Worm (Caenorhabditis elegans) whole organism, early embryonic: ENCODE measurements around the gene F29F11.20.

ENCODE experiments used
- B0310.2 ChIP-seq: sonication (generic microtip); optimal IDR thresholded peaks from 2 replicates; lab custom pipeline; 2016; ENCODE audit warnings: mild to moderate bottlenecking, missing genetic modification characterization, missing compliant biosample characterization
- F13C5.2 ChIP-seq: sonication (generic microtip); optimal IDR thresholded peaks from 2 replicates; lab custom pipeline; 2017; ENCODE audit warnings: mild to moderate bottlenecking, missing genetic modification characterization, inconsistent platforms, missing compliant biosample characterization
- aly-1 ChIP-seq: sonication (generic microtip); optimal IDR thresholded peaks from 2 replicates; lab custom pipeline; 2016; ENCODE audit warnings: missing genetic modification characterization, missing compliant biosample characterization
- ama-1 ChIP-seq: fragments of 150-350 bp; optimal IDR thresholded peaks from 2 replicates; lab custom pipeline; 2014
- ceh-13 ChIP-seq: fragments of 200-800 bp; sonication (Bioruptor generic); optimal IDR thresholded peaks from 2 replicates; lab custom pipeline; 2018; ENCODE audit warnings: mild to moderate bottlenecking, missing genetic modification characterization, missing compliant biosample characterization
- ceh-36 ChIP-seq: sonication (generic microtip); optimal IDR thresholded peaks from 2 replicates; lab custom pipeline; 2016; ENCODE audit warnings: missing genetic modification characterization, inconsistent platforms, missing compliant biosample characterization
- ets-7 ChIP-seq: sonication (generic microtip); optimal IDR thresholded peaks from 2 replicates; lab custom pipeline; 2016; ENCODE audit warnings: missing genotype, missing genetic modification characterization, missing compliant biosample characterization
- flt-1 ChIP-seq: fragments of 200-800 bp; sonication (Bioruptor generic); IDR thresholded peaks from 2 replicates; pipeline ENCODE4 v1.3.6; 2022; ENCODE audit warnings: missing genetic modification characterization, missing compliant biosample characterization
- hmbx-1 ChIP-seq: sonication (generic microtip); optimal IDR thresholded peaks from 2 replicates; lab custom pipeline; 2016; ENCODE audit warnings: mild to moderate bottlenecking, missing genetic modification characterization, missing compliant biosample characterization
- hmg-4 ChIP-seq: fragments of 200-800 bp; sonication (Bioruptor generic); optimal IDR thresholded peaks from 2 replicates; lab custom pipeline; 2018; ENCODE audit warnings: mild to moderate bottlenecking, missing genetic modification characterization, missing compliant biosample characterization
- hnd-1 ChIP-seq: sonication (generic microtip); optimal IDR thresholded peaks from 2 replicates; lab custom pipeline; 2016; ENCODE audit warnings: missing genetic modification characterization, missing compliant biosample characterization
- pes-1 ChIP-seq: fragments of 200-800 bp; sonication (Bioruptor generic); IDR thresholded peaks from 2 replicates; pipeline ENCODE4 v1.3.6; 2022; ENCODE audit warnings: missing genetic modification reagents, missing genetic modification characterization, missing compliant biosample characterization
- scrt-1 ChIP-seq: fragments of 200-800 bp; sonication (Bioruptor generic); IDR thresholded peaks from 2 replicates; pipeline ENCODE4 v1.3.6; 2022; ENCODE audit warnings: missing genetic modification characterization, missing compliant biosample characterization
- sea-1 ChIP-seq: fragments of 200-800 bp; sonication (Bioruptor generic); conservative IDR thresholded peaks from 2 replicates; pipeline ENCODE4 v1.3.6; 2022; ENCODE audit warnings: missing genetic modification characterization, missing compliant biosample characterization
- tbx-11 ChIP-seq: fragments of 200-800 bp; sonication (Bioruptor generic); IDR thresholded peaks from 2 replicates; pipeline ENCODE4 v1.3.6; 2022; ENCODE audit warnings: missing genetic modification characterization, missing compliant biosample characterization
- tbx-37 ChIP-seq: fragments of 200-800 bp; sonication (Bioruptor generic); conservative IDR thresholded peaks from 2 replicates; pipeline ENCODE4 v1.3.6; 2022; ENCODE audit warnings: missing genetic modification reagents, missing genetic modification characterization, missing compliant biosample characterization
- tra-4 ChIP-seq: sonication (generic microtip); optimal IDR thresholded peaks from 2 replicates; lab custom pipeline; 2017; ENCODE audit warnings: missing genetic modification characterization, missing compliant biosample characterization

F29F11.20 gene

ce11 chrV:10729456-10729904 lies 41.8 kb downstream of the F29F11.20 start:
- TF ChIP-seq tbx-11 (GFP tag; lab: Robert Waterston, UW) (no peak), hnd-1 (tag; lab: Kevin White, UChicago) (no peak), ceh-13 (no peak), sea-1 (GFP tag; lab: Robert Waterston, UW) (no peak), aly-1 (tag; lab: Kevin White, UChicago) (no peak), tbx-37 (no peak), tra-4 (tag; lab: Kevin White, UChicago) (no peak)

ce11 chrV:10730824-10731416 lies 43.2 kb downstream of the F29F11.20 start:
- TF ChIP-seq B0310.2, result no peak
- no peak for TF ChIP-seq tbx-37
- no peak for TF ChIP-seq tra-4 (tag; lab: Kevin White, UChicago)
- TF ChIP-seq flt-1 (GFP tag; lab: Robert Waterston, UW), result no peak
- no peak for TF ChIP-seq sea-1 (GFP tag; lab: Robert Waterston, UW)
- no peak for TF ChIP-seq ceh-36 (tag; lab: Kevin White, UChicago)
- no peak for TF ChIP-seq ama-1 (lab: Kevin White, UChicago)

ce11 chrV:10731989-10732472 lies 44.3 kb downstream of the F29F11.20 start, which contains the start of gene T28B11.1:
Gene T28B11.1, minus strand, starts transcription at chrV:10732422.
- TF ChIP-seq pes-1 (no peak), aly-1 (tag; lab: Kevin White, UChicago) (no peak), tra-4 (tag; lab: Kevin White, UChicago) (no peak), tbx-37 (no peak), ceh-36 (tag; lab: Kevin White, UChicago) (no peak), ceh-13 (no peak), ets-7 (tag; lab: Kevin White, UChicago) (no peak), F13C5.2 (no peak), B0310.2 (no peak), hnd-1 (tag; lab: Kevin White, UChicago) (no peak), tbx-11 (GFP tag; lab: Robert Waterston, UW) (no peak), hmg-4 (GFP tag; lab: Kevin White, UChicago) (no peak), flt-1 (GFP tag; lab: Robert Waterston, UW) (no peak), scrt-1 (no peak), ama-1 (lab: Kevin White, UChicago) (no peak), sea-1 (GFP tag; lab: Robert Waterston, UW) (no peak), hmbx-1 (no peak)

- no peak for TF ChIP-seq pes-1
- peak; percentile 27; the same call in 1 of the 2 replicates for TF ChIP-seq tbx-37
- TF ChIP-seq hnd-1 (tag; lab: Kevin White, UChicago), result no peak
Measured at ce11 chrV:10736756-10737155, 49.1 kb downstream of the F29F11.20 start, which contains the start of the genes mre-11 and wdr-5.3. Gene mre-11, minus strand, starts transcription at chrV:10736868. Gene wdr-5.3, plus strand, starts transcription at chrV:10737116.
